Fruit fly (Drosophila melanogaster) Kc167 (cell line): Measurements from ENCODE around the gene lap.

ENCODE experiments used
- Myc ChIP-seq: fragments of >200 bp; optimal IDR thresholded peaks from 2 replicates; lab custom pipeline; 2017; ENCODE audit warnings: missing external identifiers
- Sin3A ChIP-seq: fragments of >200 bp; optimal IDR thresholded peaks from 2 replicates; lab custom pipeline; 2018; ENCODE audit warnings: missing external identifiers
- h ChIP-seq: fragments of >200 bp; optimal IDR thresholded peaks from 3 replicates; lab custom pipeline; 2018; ENCODE audit warnings: missing external identifiers
- insv ChIP-seq: fragments of >200 bp; optimal IDR thresholded peaks from 3 replicates; lab custom pipeline; 2018; ENCODE audit warnings: missing external identifiers
- psq ChIP-seq: fragments of >200 bp; optimal IDR thresholded peaks from 2 replicates; lab custom pipeline; 2017; ENCODE audit warnings: missing external identifiers
- ttk ChIP-seq: sonication (Bioruptor generic); optimal IDR thresholded peaks from 2 replicates; lab custom pipeline; 2017; ENCODE audit warnings: missing external identifiers

lap gene

dm6 chr3R:7162356-7163289, 24.2 kb upstream of the lap start, which contains the start of gene sas:
Gene sas (plus strand): TSS chr3R:7162808.
- TF ChIP-seq Myc (lab: Kevin White, UChicago) (no peak), psq (lab: Kevin White, UChicago) (no peak), insv (lab: Kevin White, UChicago) (no peak), h (lab: Kevin White, UChicago) (no peak), Sin3A (lab: Kevin White, UChicago) (no peak), ttk (lab: Kevin White, UChicago) (no peak)

DNA sequence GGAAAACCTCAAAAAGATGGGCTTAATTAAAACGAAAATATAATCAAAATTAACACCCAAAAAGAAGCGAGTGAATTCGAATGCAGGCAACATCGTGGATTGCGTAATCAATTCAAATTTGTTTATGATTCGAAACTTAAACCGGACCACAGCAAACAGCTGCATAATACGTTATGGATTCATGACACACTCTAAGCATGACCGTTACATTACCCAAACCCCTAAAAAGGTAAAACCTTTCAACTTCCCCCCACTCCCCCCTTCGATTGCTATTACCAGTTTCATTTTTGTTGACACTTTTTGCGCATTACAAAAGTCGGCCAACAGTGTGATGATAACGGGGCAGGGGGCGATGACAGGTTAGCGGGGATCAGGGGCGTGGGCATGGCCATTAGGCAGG, 16.9 kb upstream of the lap start:
- no peak for TF ChIP-seq ttk (lab: Kevin White, UChicago)
- no peak for TF ChIP-seq Myc (lab: Kevin White, UChicago)
- no peak for TF ChIP-seq insv (lab: Kevin White, UChicago)
- TF ChIP-seq h (lab: Kevin White, UChicago) = no peak
- no peak for TF ChIP-seq Sin3A (lab: Kevin White, UChicago)
- TF ChIP-seq psq (lab: Kevin White, UChicago) = no peak

dm6 chr3R:7171384-7172099, 15.3 kb upstream of the lap start:
- TF ChIP-seq psq (lab: Kevin White, UChicago) = no peak
- TF ChIP-seq ttk (lab: Kevin White, UChicago) = no peak
- no peak for TF ChIP-seq h (lab: Kevin White, UChicago)
- TF ChIP-seq insv (lab: Kevin White, UChicago) = no peak
- TF ChIP-seq Myc (lab: Kevin White, UChicago) = no peak
- no peak for TF ChIP-seq Sin3A (lab: Kevin White, UChicago)

DNA sequence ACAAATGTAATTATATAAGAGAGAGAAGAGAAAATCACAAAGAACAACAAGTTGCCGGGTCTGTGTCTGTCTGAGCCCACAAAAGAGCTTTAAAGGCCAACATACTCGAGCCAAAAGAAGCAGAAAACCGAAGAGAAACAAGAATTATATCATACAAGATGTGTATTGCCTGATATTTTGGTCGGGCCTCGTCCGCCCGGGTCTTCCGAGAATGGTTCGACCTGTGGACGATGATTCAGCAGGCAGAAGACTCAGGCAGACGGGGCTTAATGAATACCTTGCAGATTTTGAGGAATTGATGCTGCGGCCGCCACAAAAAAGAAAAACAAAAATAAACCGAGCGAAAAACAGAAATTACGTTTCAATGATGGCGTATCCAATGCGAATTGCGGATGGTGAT, 13.8 kb upstream of the lap start:
- no peak for TF ChIP-seq Sin3A (lab: Kevin White, UChicago)
- no peak for TF ChIP-seq Myc (lab: Kevin White, UChicago)
- no peak for TF ChIP-seq h (lab: Kevin White, UChicago)
- TF ChIP-seq ttk (lab: Kevin White, UChicago) = no peak
- no peak for TF ChIP-seq insv (lab: Kevin White, UChicago)
- TF ChIP-seq psq (lab: Kevin White, UChicago) = no peak

DNA sequence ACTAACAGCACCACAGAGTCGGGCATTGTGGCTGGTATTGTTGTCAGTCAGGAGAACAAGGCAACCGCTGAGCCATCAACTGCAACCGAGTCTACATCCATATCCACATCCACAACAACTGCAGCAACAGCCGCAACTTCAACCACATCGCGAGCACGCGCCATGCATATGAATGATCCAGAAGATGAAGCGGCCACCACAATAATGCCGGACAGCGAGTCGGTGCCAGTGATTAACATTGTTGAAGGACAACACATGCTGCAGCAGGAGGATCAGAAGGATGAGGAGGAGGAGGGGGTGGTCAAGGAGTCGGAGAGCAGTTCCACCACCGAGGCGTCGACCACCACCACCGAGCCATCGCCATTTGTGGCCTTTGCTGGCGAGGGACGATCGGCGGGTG, 12.0 kb upstream of the lap start:
- TF ChIP-seq Sin3A (lab: Kevin White, UChicago) (no peak), h (lab: Kevin White, UChicago) (no peak), psq (lab: Kevin White, UChicago) (no peak), insv (lab: Kevin White, UChicago) (no peak), Myc (lab: Kevin White, UChicago) (no peak), ttk (lab: Kevin White, UChicago) (no peak)

- TF ChIP-seq insv (lab: Kevin White, UChicago) (no peak), Myc (lab: Kevin White, UChicago) (no peak), Sin3A (lab: Kevin White, UChicago) (no peak), psq (lab: Kevin White, UChicago) (no peak), ttk (lab: Kevin White, UChicago) (no peak), h (lab: Kevin White, UChicago) (no peak)
Measured at dm6 chr3R:7187093-7187912, 509 bp downstream of the lap start.

DNA sequence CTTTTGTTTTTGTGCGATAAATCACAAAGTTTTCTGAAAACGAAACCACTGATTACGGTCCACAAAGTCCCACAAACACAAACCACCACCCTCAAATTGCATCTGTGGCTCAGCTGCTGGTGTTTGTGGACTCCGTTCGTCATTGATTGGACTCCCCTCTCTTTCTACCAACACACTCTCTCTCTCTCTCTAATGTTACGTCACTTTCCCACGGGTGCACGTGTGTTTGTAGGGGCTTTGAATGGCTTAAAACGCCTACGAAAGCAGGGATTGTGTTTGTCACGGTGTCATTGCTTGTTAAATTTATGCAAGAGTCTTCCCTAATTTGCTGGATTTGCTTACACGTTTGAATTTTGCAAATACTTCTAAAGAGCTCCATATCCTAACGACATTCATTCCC, 1.2 kb downstream of the lap start:
- no peak for TF ChIP-seq insv (lab: Kevin White, UChicago)
- TF ChIP-seq h (lab: Kevin White, UChicago) = no peak
- no peak for TF ChIP-seq ttk (lab: Kevin White, UChicago)
- TF ChIP-seq Sin3A (lab: Kevin White, UChicago) = no peak
- TF ChIP-seq Myc (lab: Kevin White, UChicago) = no peak
- no peak for TF ChIP-seq psq (lab: Kevin White, UChicago)

DNA sequence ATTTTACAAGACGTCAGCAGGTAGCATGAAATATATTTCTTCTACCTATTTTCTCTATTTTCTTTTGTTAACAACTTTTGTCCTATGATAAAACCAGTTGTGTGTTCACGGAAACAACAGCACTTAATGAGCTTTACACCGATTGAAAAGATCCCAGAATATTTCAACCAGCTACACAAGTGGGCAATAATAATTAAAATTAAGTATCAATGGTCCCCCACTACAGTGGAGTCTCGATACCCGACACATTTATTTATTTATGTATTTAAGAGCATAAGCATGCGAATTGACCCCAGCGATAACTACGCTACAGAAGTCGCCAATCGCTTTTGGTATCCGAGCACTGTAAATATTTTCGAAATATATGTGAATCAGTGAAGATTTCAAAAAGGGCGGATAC, 1.9 kb downstream of the lap start:
- TF ChIP-seq psq (lab: Kevin White, UChicago) (no peak), Myc (lab: Kevin White, UChicago) (no peak), Sin3A (lab: Kevin White, UChicago) (no peak), insv (lab: Kevin White, UChicago) (no peak), ttk (lab: Kevin White, UChicago) (no peak), h (lab: Kevin White, UChicago) (no peak)

DNA sequence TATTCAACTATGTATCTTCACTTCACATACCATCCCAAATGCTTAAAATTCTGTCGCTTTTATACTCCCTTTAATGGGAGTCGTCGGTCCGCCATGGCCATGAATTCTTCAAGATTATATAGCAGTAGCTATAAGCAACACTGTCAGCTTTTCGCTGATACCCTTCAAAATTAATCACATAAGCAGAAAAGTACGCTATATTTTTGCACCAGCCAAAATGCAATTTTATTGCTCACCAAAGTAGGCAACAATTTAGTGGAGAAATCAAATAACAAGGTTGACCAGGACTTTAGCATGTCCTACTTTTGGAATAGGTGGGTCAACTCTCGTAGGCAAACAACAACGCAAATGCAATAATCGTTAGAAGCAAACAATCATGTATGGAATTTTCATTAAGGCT, 13.1 kb downstream of the lap start:
- TF ChIP-seq insv (lab: Kevin White, UChicago) = no peak
- TF ChIP-seq h (lab: Kevin White, UChicago) = no peak
- TF ChIP-seq Myc (lab: Kevin White, UChicago) = no peak
- no peak for TF ChIP-seq psq (lab: Kevin White, UChicago)
- no peak for TF ChIP-seq ttk (lab: Kevin White, UChicago)
- no peak for TF ChIP-seq Sin3A (lab: Kevin White, UChicago)

DNA sequence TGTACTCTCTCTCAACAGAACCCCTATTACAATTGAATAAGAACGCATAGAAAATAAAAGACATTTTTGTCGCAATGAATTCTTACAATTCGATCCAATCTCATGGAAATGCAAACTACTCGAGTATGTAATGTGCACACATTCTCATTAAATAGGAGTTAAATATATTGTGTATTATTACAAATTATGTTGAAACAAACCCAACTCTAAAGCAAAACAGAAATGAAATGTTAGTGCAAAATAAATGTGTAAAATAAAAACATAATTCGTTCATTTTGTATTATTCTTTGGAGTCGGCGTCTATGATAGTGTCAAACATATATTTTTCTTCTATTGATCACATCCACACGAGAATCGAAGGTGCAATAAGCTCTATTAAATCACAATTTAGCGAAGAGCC, 13.9 kb downstream of the lap start, which contains the start of gene CG14609:
Gene CG14609 (plus strand): TSS at position 301 of the 400 bp plus-strand sequence.
- TF ChIP-seq Myc (lab: Kevin White, UChicago) (no peak), h (lab: Kevin White, UChicago) (no peak), Sin3A (lab: Kevin White, UChicago) (no peak), insv (lab: Kevin White, UChicago) (no peak)
